Worm (Caenorhabditis elegans): ENCODE data around the gene mrpl-53.

The mrpl-53 gene

ce11 chrII:9596401-9596800 lies 1.0 kb upstream of the mrpl-53 start, which contains the start of gene E02H1.6:
E02H1.6 (plus strand) TSS chrII:9596701.
- no peak for TF ChIP-seq ztf-1 (GFP tag; conservative IDR thresholded peaks at IDR 0.05)
- TF ChIP-seq R02D3.7 (tag; optimal IDR thresholded peaks at IDR 0.05): no peak
- no peak for TF ChIP-seq ceh-16 (tag; optimal IDR thresholded peaks at IDR 0.05)
- no peak for TF ChIP-seq sma-3 (GFP tag; optimal IDR thresholded peaks at IDR 0.05)
- TF ChIP-seq blmp-1 (tag; optimal IDR thresholded peaks at IDR 0.05; ENCODE audit: insufficient read depth): no peak
- TF ChIP-seq lin-13 (GFP tag; optimal IDR thresholded peaks at IDR 0.05): no peak
- no peak for TF ChIP-seq unc-55 (GFP tag; optimal IDR thresholded peaks at IDR 0.05)
- TF ChIP-seq lin-11 (tag; optimal IDR thresholded peaks at IDR 0.05): no peak
- no peak for TF ChIP-seq unc-39 (tag; optimal IDR thresholded peaks at IDR 0.05)
- TF ChIP-seq F13H6.1 (tag; optimal IDR thresholded peaks at IDR 0.05): no peak

DNA sequence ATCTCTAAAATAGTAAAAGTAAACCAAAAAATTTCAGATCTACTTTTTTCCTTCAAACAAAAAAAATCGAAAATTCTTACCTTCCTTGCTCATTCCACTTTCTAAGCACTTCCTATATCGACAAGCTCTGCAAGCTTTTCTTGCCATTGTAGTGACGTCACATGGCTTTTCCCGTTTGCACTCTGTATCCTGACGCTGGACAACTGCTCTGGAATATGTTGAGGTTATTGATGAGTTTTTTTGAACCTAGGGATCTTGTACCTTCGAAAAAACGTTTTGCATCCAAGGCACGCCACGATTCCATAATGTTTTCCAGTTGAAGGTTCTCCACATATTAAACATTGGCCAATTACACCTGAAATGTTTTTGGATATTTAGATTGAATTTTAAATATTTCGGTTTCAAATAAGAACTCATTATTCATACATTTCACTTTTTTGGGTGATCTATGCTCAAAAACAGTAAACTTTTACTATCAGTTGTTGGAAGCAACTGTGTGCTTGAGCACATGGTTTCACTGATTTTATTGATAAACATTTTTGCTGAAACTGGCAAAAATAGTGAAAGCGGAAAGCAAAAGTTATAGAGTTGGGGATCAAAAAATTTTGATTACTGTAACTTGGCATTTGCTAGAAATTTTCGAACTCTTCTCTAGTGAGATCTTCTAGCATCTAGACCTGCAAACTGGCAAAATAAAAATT lies 2.8 kb downstream of the mrpl-53 start:
- TF ChIP-seq unc-62 (GFP tag; optimal IDR thresholded peaks at IDR 0.05): no peak
- peak; percentile 33 for TF ChIP-seq nhr-129 (tag; optimal IDR thresholded peaks at IDR 0.05)
- no peak for TF ChIP-seq dmd-4 (tag; optimal IDR thresholded peaks at IDR 0.05)
- TF ChIP-seq lin-39 (tag; optimal IDR thresholded peaks at IDR 0.05): no peak
- peak; percentile 41 for TF ChIP-seq F13H6.1 (tag; optimal IDR thresholded peaks at IDR 0.05)
- no peak for TF ChIP-seq ceh-82 (tag; optimal IDR thresholded peaks at IDR 0.05)
- TF ChIP-seq C34F6.9 (tag; optimal IDR thresholded peaks at IDR 0.05): no peak
- no peak for TF ChIP-seq mdl-1 (tag; optimal IDR thresholded peaks at IDR 0.05)
- TF ChIP-seq nhr-10 (tag; optimal IDR thresholded peaks at IDR 0.05): no peak
- peak; percentile 20 for TF ChIP-seq sma-9 (GFP tag; optimal IDR thresholded peaks at IDR 0.05)
- TF ChIP-seq sma-9 (tag; optimal IDR thresholded peaks at IDR 0.05): no peak
- no peak for TF ChIP-seq ztf-4 (tag; optimal IDR thresholded peaks at IDR 0.05)
- no peak for TF ChIP-seq crh-2 (tag; optimal IDR thresholded peaks at IDR 0.05)
- peak in 1 of 2 experiments; percentile 39 for TF ChIP-seq lsy-2 (tag; optimal IDR thresholded peaks at IDR 0.05)
- TF ChIP-seq nhr-25 (tag; optimal IDR thresholded peaks at IDR 0.05): no peak
- TF ChIP-seq aly-2 (tag; optimal IDR thresholded peaks at IDR 0.05): no peak
- no peak for TF ChIP-seq snpc-4 (tag; optimal IDR thresholded peaks at IDR 0.05)
- TF ChIP-seq nhr-21 (tag; optimal IDR thresholded peaks at IDR 0.05): no peak

DNA sequence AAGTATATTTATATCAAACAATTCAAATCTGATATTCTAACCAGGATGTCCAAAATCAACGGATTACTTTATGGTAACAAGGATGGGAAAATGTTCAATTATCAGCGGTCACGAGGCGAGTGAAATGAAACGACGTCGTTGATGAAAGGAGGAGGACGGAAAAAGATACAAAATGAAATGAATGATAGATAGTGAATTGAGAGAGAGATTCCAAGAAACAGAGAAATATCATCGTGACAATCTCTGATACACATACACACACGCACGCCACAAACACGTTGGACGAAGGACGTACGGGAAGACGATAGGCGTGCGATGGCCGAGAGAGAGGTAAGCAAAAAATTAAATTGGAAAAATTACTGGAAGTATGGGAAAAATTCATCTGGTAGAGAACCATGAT lies 3.6 kb downstream of the mrpl-53 start:
- TF ChIP-seq gmeb-1 (tag; optimal IDR thresholded peaks at IDR 0.05) (peak; percentile 63), lsy-2 (tag; optimal IDR thresholded peaks at IDR 0.05) (peak in 1 of 2 experiments; percentile 72), egl-27 (tag; optimal IDR thresholded peaks at IDR 0.05) (peak; percentile 57), lin-13 (GFP tag; optimal IDR thresholded peaks at IDR 0.05) (peak; percentile 21), nhr-129 (tag; optimal IDR thresholded peaks at IDR 0.05) (peak; percentile 87), nhr-25 (tag; optimal IDR thresholded peaks at IDR 0.05) (peak; percentile 96), nhr-23 (tag; optimal IDR thresholded peaks at IDR 0.05) (no peak), mdl-1 (tag; optimal IDR thresholded peaks at IDR 0.05) (peak; percentile 75 to 91), alr-1 (tag; optimal IDR thresholded peaks at IDR 0.05) (no peak), nhr-6 (tag; optimal IDR thresholded peaks at IDR 0.05) (peak; percentile 58), R02D3.7 (tag; optimal IDR thresholded peaks at IDR 0.05) (no peak), sem-4 (tag; optimal IDR thresholded peaks at IDR 0.05) (peak; percentile 85), blmp-1 (tag; optimal IDR thresholded peaks at IDR 0.05; ENCODE audit: insufficient read depth) (peak; percentile 86), ZK546.5 (tag; optimal IDR thresholded peaks at IDR 0.05) (no peak), fos-1 (tag; optimal IDR thresholded peaks at IDR 0.05) (peak; percentile 74), F13H6.1 (tag; optimal IDR thresholded peaks at IDR 0.05) (peak; percentile 68), ama-1 (optimal IDR thresholded peaks at IDR 0.05) (peak; percentile 41), nhr-11 (tag; optimal IDR thresholded peaks at IDR 0.05) (no peak), elt-3 (tag; optimal IDR thresholded peaks at IDR 0.05) (no peak), nhr-237 (tag; optimal IDR thresholded peaks at IDR 0.05) (no peak), nhr-21 (tag; optimal IDR thresholded peaks at IDR 0.05) (peak; percentile 95), Y55F3AM.14 (GFP tag; optimal IDR thresholded peaks at IDR 0.05) (peak; percentile 1), mbf-1 (tag; optimal IDR thresholded peaks at IDR 0.05) (no peak), ztf-4 (tag; optimal IDR thresholded peaks at IDR 0.05) (peak; percentile 67), sma-9 (GFP tag; optimal IDR thresholded peaks at IDR 0.05) (peak; percentile 95), sma-9 (tag; optimal IDR thresholded peaks at IDR 0.05) (no peak), C34F6.9 (tag; optimal IDR thresholded peaks at IDR 0.05) (peak; percentile 55), lin-39 (tag; optimal IDR thresholded peaks at IDR 0.05) (no peak), ceh-16 (tag; optimal IDR thresholded peaks at IDR 0.05) (peak; percentile 36), crh-2 (tag; optimal IDR thresholded peaks at IDR 0.05) (peak; percentile 63), unc-39 (tag; optimal IDR thresholded peaks at IDR 0.05) (no peak), sma-3 (GFP tag; optimal IDR thresholded peaks at IDR 0.05) (peak; percentile 84), peb-1 (tag; optimal IDR thresholded peaks at IDR 0.05) (no peak), mab-5 (tag; optimal IDR thresholded peaks at IDR 0.05) (peak; percentile 31)
